Fruit fly (Drosophila melanogaster) whole organism, embryonic: ENCODE data around the gene Muc11A.

Source experiments
- C15 ChIP-seq: fragments of 200-800 bp; sonication (Bioruptor generic); IDR thresholded peaks from 3 replicates; pipeline ENCODE4 v1.3.6; 2022; ENCODE audit warnings: missing biosample characterization, missing genetic modification characterization
- CG10979 ChIP-seq: fragments of 200-800 bp; sonication (Bioruptor generic); optimal IDR thresholded peaks from 2 replicates; lab custom pipeline; 2018; ENCODE audit warnings: missing biosample characterization, mild to moderate bottlenecking, missing genetic modification characterization, moderate library complexity
- CG13123 ChIP-seq: fragments of 200-800 bp; sonication (Bioruptor generic); optimal IDR thresholded peaks from 2 replicates; lab custom pipeline; 2016; ENCODE audit warnings: missing biosample characterization, missing genetic modification characterization
- CG1603 ChIP-seq: fragments of 200-800 bp; sonication (Bioruptor generic); optimal IDR thresholded peaks from 2 replicates; lab custom pipeline; 2019; ENCODE audit warnings: missing biosample characterization, mild to moderate bottlenecking, missing genetic modification characterization, moderate library complexity
- CG17385 ChIP-seq: fragments of 200-800 bp; sonication (Bioruptor generic); optimal IDR thresholded peaks from 3 replicates; lab custom pipeline; 2018; ENCODE audit warnings: missing biosample characterization, mild to moderate bottlenecking, missing genetic modification characterization
- CG17829 ChIP-seq: fragments of 200-800 bp; optimal IDR thresholded peaks from 2 replicates; lab custom pipeline; 2019; ENCODE audit warnings: missing biosample characterization, mild to moderate bottlenecking, missing genetic modification characterization, moderate library complexity
- CG34422 ChIP-seq: fragments of 200-800 bp; sonication (Bioruptor generic); IDR thresholded peaks from 3 replicates; pipeline ENCODE4 v1.3.6; 2022; ENCODE audit warnings: missing biosample characterization, missing genetic modification characterization
- CG4282 ChIP-seq: fragments of 200-800 bp; sonication (Bioruptor generic); optimal IDR thresholded peaks from 2 replicates; lab custom pipeline; 2016; ENCODE audit warnings: missing biosample characterization, missing genetic modification characterization
- CG7372 ChIP-seq: fragments of 200-800 bp; sonication (Bioruptor generic); IDR thresholded peaks from 2 replicates; pipeline ENCODE4 v1.3.6; 2022; ENCODE audit warnings: missing biosample characterization, missing genetic modification characterization
- CG9609 ChIP-seq: fragments of 200-800 bp; sonication (Bioruptor generic); optimal IDR thresholded peaks from 3 replicates; lab custom pipeline; 2016; ENCODE audit warnings: missing biosample characterization, missing genetic modification characterization
- D19A ChIP-seq: fragments of 200-800 bp; optimal IDR thresholded peaks from 3 replicates; lab custom pipeline; 2019; ENCODE audit warnings: missing biosample characterization, mild to moderate bottlenecking, missing genetic modification characterization, moderate library complexity
- D19B ChIP-seq: fragments of 200-800 bp; sonication (Bioruptor generic); optimal IDR thresholded peaks from 2 replicates; lab custom pipeline; 2017; ENCODE audit warnings: missing biosample characterization, mild to moderate bottlenecking, missing genetic modification characterization
- Dll ChIP-seq: fragments of 200-800 bp; sonication (Bioruptor generic); IDR thresholded peaks from 4 replicates; pipeline ENCODE4 v1.3.6; 2022; ENCODE audit warnings: missing biosample characterization, missing genetic modification characterization; ENCODE audit not compliant: partially characterized antibody
- Doc3 ChIP-seq: fragments of 200-800 bp; sonication (Bioruptor generic); IDR thresholded peaks from 3 replicates; pipeline ENCODE4 v1.3.6; 2022; ENCODE audit warnings: missing biosample characterization, missing genetic modification characterization; ENCODE audit not compliant: partially characterized antibody
- Eip74EF ChIP-seq, 2 experiments: fragments of 200-800 bp in 1 of 2; fragments of >200 bp in 1 of 2; sonication (Bioruptor generic) in 1 of 2; optimal IDR thresholded peaks; 2 replicates each; lab custom pipeline; 2017 to 2019; ENCODE audit warnings: missing biosample characterization in 2 of 2, missing genetic modification characterization in 2 of 2, mild to moderate bottlenecking in 1 of 2, moderate library complexity in 1 of 2
- Gug ChIP-seq: fragments of 200-800 bp; sonication (Bioruptor generic); IDR thresholded peaks from 4 replicates; pipeline ENCODE4 v1.3.6; 2022; ENCODE audit warnings: missing biosample characterization, missing genetic modification characterization
- HLH54F ChIP-seq: fragments of 200-800 bp; sonication (Bioruptor generic); optimal IDR thresholded peaks from 3 replicates; lab custom pipeline; 2016; ENCODE audit warnings: missing biosample characterization, missing genetic modification characterization
- Hmr ChIP-seq: fragments of 200-800 bp; sonication (Bioruptor generic); optimal IDR thresholded peaks from 3 replicates; lab custom pipeline; 2017; ENCODE audit warnings: mild to moderate bottlenecking, missing biosample characterization, missing genetic modification reagents, missing genetic modification characterization
- Hr3 ChIP-seq: fragments of 200-800 bp; sonication (Bioruptor generic); optimal IDR thresholded peaks from 3 replicates; lab custom pipeline; 2016; ENCODE audit warnings: missing biosample characterization, missing genetic modification characterization
- Meics ChIP-seq: fragments of 200-800 bp; sonication (Bioruptor generic); optimal IDR thresholded peaks from 2 replicates; lab custom pipeline; 2017; ENCODE audit warnings: missing biosample characterization, mild to moderate bottlenecking, missing genetic modification characterization
- Nf-YC ChIP-seq: fragments of 200-800 bp; optimal IDR thresholded peaks from 3 replicates; lab custom pipeline; 2019; ENCODE audit warnings: missing biosample characterization, mild to moderate bottlenecking, missing genetic modification characterization, moderate library complexity
- Oaz ChIP-seq: fragments of 200-800 bp; sonication (Bioruptor generic); IDR thresholded peaks from 2 replicates; pipeline ENCODE4 v1.3.6; 2022; ENCODE audit warnings: missing biosample characterization, missing genetic modification characterization
- Trl ChIP-seq, 3 experiments: fragments of >200 bp in 2 of 3; fragments of 200-800 bp in 1 of 3; sonication (Bioruptor generic) in 1 of 3; optimal IDR thresholded peaks; 2 replicates in 1 of 3; 3 replicates in 2 of 3; lab custom pipeline; 2016 to 2017; ENCODE audit warnings: missing biosample characterization in 1 of 3, missing genetic modification characterization in 1 of 3
- ap ChIP-seq: fragments of 200-800 bp; sonication (Bioruptor generic); IDR thresholded peaks from 2 replicates; pipeline ENCODE4 v1.3.6; 2022; ENCODE audit warnings: missing biosample characterization, missing genetic modification characterization
- ato ChIP-seq: fragments of 200-800 bp; sonication (Bioruptor generic); IDR thresholded peaks from 2 replicates; pipeline ENCODE4 v1.3.6; 2022; ENCODE audit warnings: missing biosample characterization, missing genetic modification characterization; ENCODE audit not compliant: partially characterized antibody
- cwo ChIP-seq: fragments of 200-800 bp; sonication (Bioruptor generic); optimal IDR thresholded peaks from 3 replicates; lab custom pipeline; 2017; ENCODE audit warnings: missing biosample characterization, missing genetic modification characterization, mild to moderate bottlenecking, moderate library complexity, missing genetic modification reagents
- dimm ChIP-seq: fragments of 200-800 bp; sonication (Bioruptor generic); IDR thresholded peaks from 2 replicates; pipeline ENCODE4 v1.3.6; 2022; ENCODE audit warnings: missing biosample characterization, missing genetic modification characterization
- dm ChIP-seq: fragments of 200-800 bp; sonication (Bioruptor generic); optimal IDR thresholded peaks from 3 replicates; lab custom pipeline; 2016; ENCODE audit warnings: missing biosample characterization, missing genetic modification characterization
- dmrt11E ChIP-seq: fragments of 200-800 bp; sonication (Bioruptor generic); optimal IDR thresholded peaks from 3 replicates; lab custom pipeline; 2018; ENCODE audit warnings: missing biosample characterization, mild to moderate bottlenecking, missing genetic modification characterization, moderate library complexity
- fd102C ChIP-seq: fragments of 200-800 bp; sonication (Bioruptor generic); optimal IDR thresholded peaks from 2 replicates; lab custom pipeline; 2018; ENCODE audit warnings: missing biosample characterization, mild to moderate bottlenecking, missing genetic modification characterization, moderate library complexity
- grn ChIP-seq: fragments of 200-800 bp; sonication (Bioruptor generic); optimal IDR thresholded peaks from 3 replicates; lab custom pipeline; 2017; ENCODE audit warnings: missing biosample characterization, missing genetic modification characterization
- h ChIP-seq: fragments of >200 bp; optimal IDR thresholded peaks from 2 replicates; lab custom pipeline; 2017
- hkb ChIP-seq, 2 experiments: fragments of 200-800 bp in 1 of 2; fragments of >200 bp in 1 of 2; sonication (Bioruptor generic) in 1 of 2; IDR thresholded peaks in 1 of 2; optimal IDR thresholded peaks in 1 of 2; 2 replicates each; pipeline versions ENCODE4 v1.3.6 to Lab custom; 2017 to 2022; ENCODE audit warnings: missing biosample characterization in 1 of 2, missing genetic modification characterization in 1 of 2
- jigr1 ChIP-seq: fragments of 200-800 bp; sonication (Bioruptor generic); IDR thresholded peaks from 3 replicates; pipeline ENCODE4 v1.3.6; 2022; ENCODE audit warnings: missing biosample characterization, missing genetic modification characterization
- mld ChIP-seq: fragments of 200-800 bp; sonication (Bioruptor generic); IDR thresholded peaks from 3 replicates; pipeline ENCODE4 v1.3.6; 2022; ENCODE audit warnings: missing biosample characterization, missing genetic modification characterization; ENCODE audit not compliant: partially characterized antibody
- nau ChIP-seq: fragments of 200-800 bp; sonication (Bioruptor generic); optimal IDR thresholded peaks from 3 replicates; lab custom pipeline; 2017; ENCODE audit warnings: missing biosample characterization, mild to moderate bottlenecking, missing genetic modification characterization, missing genetic modification reagents
- nerfin-1 ChIP-seq: fragments of 200-800 bp; sonication (Bioruptor generic); optimal IDR thresholded peaks from 3 replicates; lab custom pipeline; 2019; ENCODE audit warnings: missing biosample characterization, mild to moderate bottlenecking, missing genetic modification characterization, moderate library complexity
- onecut ChIP-seq: fragments of 200-800 bp; sonication (Bioruptor generic); IDR thresholded peaks from 2 replicates; pipeline ENCODE4 v1.3.6; 2022; ENCODE audit warnings: missing biosample characterization, missing genetic modification characterization
- peb ChIP-seq: fragments of 200-800 bp; sonication (Bioruptor generic); IDR thresholded peaks from 2 replicates; pipeline ENCODE4 v1.3.6; 2022; ENCODE audit warnings: missing biosample characterization, missing genetic modification characterization
- pho ChIP-seq: fragments of 200-800 bp; sonication (Bioruptor generic); optimal IDR thresholded peaks from 2 replicates; lab custom pipeline; 2016; ENCODE audit warnings: missing biosample characterization, missing genetic modification characterization
- psq ChIP-seq: fragments of 200-800 bp; sonication (Bioruptor generic); optimal IDR thresholded peaks from 2 replicates; lab custom pipeline; 2017; ENCODE audit warnings: missing biosample characterization, missing genetic modification characterization
- pum ChIP-seq: fragments of 200-800 bp; sonication (Bioruptor generic); optimal IDR thresholded peaks from 2 replicates; lab custom pipeline; 2016; ENCODE audit warnings: missing biosample characterization, missing genetic modification characterization
- ro ChIP-seq: fragments of 200-800 bp; sonication (Bioruptor generic); IDR thresholded peaks from 2 replicates; pipeline ENCODE4 v1.3.6; 2022; ENCODE audit warnings: missing biosample characterization, missing genetic modification characterization
- run ChIP-seq: fragments of 200-800 bp; sonication (Bioruptor generic); optimal IDR thresholded peaks from 3 replicates; lab custom pipeline; 2018; ENCODE audit warnings: missing biosample characterization, mild to moderate bottlenecking, missing genetic modification characterization
- salm ChIP-seq: fragments of 200-800 bp; sonication (Bioruptor generic); optimal IDR thresholded peaks from 2 replicates; lab custom pipeline; 2018; ENCODE audit warnings: missing biosample characterization, mild to moderate bottlenecking, missing genetic modification characterization
- sim ChIP-seq: fragments of 200-800 bp; sonication (Bioruptor generic); IDR thresholded peaks from 2 replicates; pipeline ENCODE4 v1.3.6; 2022; ENCODE audit warnings: missing biosample characterization, missing genetic modification characterization
- tna ChIP-seq: fragments of 200-800 bp; sonication (Bioruptor generic); IDR thresholded peaks from 2 replicates; pipeline ENCODE4 v1.3.6; 2022; ENCODE audit warnings: missing biosample characterization, missing genetic modification characterization; ENCODE audit not compliant: partially characterized antibody
- vvl ChIP-seq: fragments of 200-800 bp; sonication (Bioruptor generic); IDR thresholded peaks from 2 replicates; pipeline ENCODE4 v1.3.6; 2022; ENCODE audit warnings: missing biosample characterization, missing genetic modification characterization
- zf30C ChIP-seq: fragments of 200-800 bp; sonication (Bioruptor generic); optimal IDR thresholded peaks from 3 replicates; lab custom pipeline; 2018; ENCODE audit warnings: missing biosample characterization, mild to moderate bottlenecking, missing genetic modification characterization

Gene Muc11A

dm6 chrX:12014800-12015389, 44.7 kb upstream of the Muc11A start (continued):
- TF ChIP-seq hkb (optimal IDR thresholded peaks at IDR 0.05; lab: Kevin White, UChicago) (no peak), hkb (GFP tag; IDR thresholded peaks at IDR 0.05; lab: Robert Waterston, UW) (0 out of 2 replicates have a peak, but pooled peaks have one; percentile 39), mld (GFP tag; lab: Robert Waterston, UW) (no peak), Doc3 (GFP tag; lab: Robert Waterston, UW) (no peak), peb (GFP tag; lab: Robert Waterston, UW) (0 out of 2 replicates have a peak, but pooled peaks have one; percentile 39), vvl (GFP tag; lab: Robert Waterston, UW) (peak; percentile 69), CG1603 (tag; lab: Kevin White, UChicago) (peak; percentile 10), D19A (tag; lab: Kevin White, UChicago) (peak; percentile 10), CG34422 (GFP tag; lab: Robert Waterston, UW) (peak; percentile 58), pho (GFP tag; lab: Kevin White, UChicago) (no peak), CG7372 (no peak), Trl (optimal IDR thresholded peaks at IDR 0.05; lab: Kevin White, UChicago) (no peak), Trl (GFP tag; optimal IDR thresholded peaks at IDR 0.05; lab: Kevin White, UChicago) (no peak), Meics (GFP tag; lab: Kevin White, UChicago) (peak; percentile 19), Nf-YC (tag; lab: Kevin White, UChicago) (no peak), ato (no peak), grn (GFP tag; lab: Kevin White, UChicago) (no peak), sim (GFP tag; lab: Robert Waterston, UW) (no peak), CG10979 (tag; lab: Kevin White, UChicago) (peak; percentile 46), h (lab: Kevin White, UChicago) (no peak), dmrt11E (peak; percentile 7), salm (no peak), nerfin-1 (tag; lab: Kevin White, UChicago) (no peak), D19B (peak; percentile 9), Eip74EF (GFP tag; optimal IDR thresholded peaks at IDR 0.05; lab: Kevin White, UChicago) (no peak), CG4282 (peak; percentile 12), CG17385 (GFP tag; lab: Kevin White, UChicago) (peak; percentile 3), Hmr (GFP tag; lab: Kevin White, UChicago) (no peak), tna (GFP tag; lab: Robert Waterston, UW) (no peak), C15 (GFP tag; lab: Robert Waterston, UW) (no peak), jigr1 (no peak), psq (no peak), nau (GFP tag; lab: Kevin White, UChicago) (no peak), dimm (no peak), Gug (GFP tag; lab: Robert Waterston, UW) (peak; percentile 27; the same call in 2 of the 4 replicates), dm (GFP tag; lab: Kevin White, UChicago) (no peak), onecut (GFP tag; lab: Robert Waterston, UW) (no peak), run (tag; lab: Kevin White, UChicago) (no peak), Dll (no peak), HLH54F (GFP tag; lab: Kevin White, UChicago) (peak; percentile 18), Oaz (GFP tag; lab: Robert Waterston, UW) (no peak), CG9609 (peak; percentile 19), ro (no peak), pum (peak; percentile 6), zf30C (GFP tag; lab: Kevin White, UChicago) (no peak), CG13123 (no peak), CG17829 (peak; percentile 12), cwo (GFP tag; lab: Kevin White, UChicago) (no peak), ap (GFP tag; lab: Robert Waterston, UW) (peak; percentile 29; the same call in 1 of the 2 replicates), Hr3 (GFP tag; lab: Kevin White, UChicago) (peak; percentile 8), fd102C (GFP tag; lab: Kevin White, UChicago) (no peak)
